Worm (Caenorhabditis elegans) whole organism, young adult: ENCODE data around the gene T08D10.4.

Experiments
- B0019.2 ChIP-seq: fragments of 200-800 bp; sonication (Bioruptor generic); conservative IDR thresholded peaks from 2 replicates; pipeline ENCODE4 v1.3.6; 2022; ENCODE audit warnings: missing genetic modification reagents, missing genetic modification characterization, missing compliant biosample characterization
- B0261.1 ChIP-seq: sonication (generic microtip); optimal IDR thresholded peaks from 2 replicates; lab custom pipeline; 2016; ENCODE audit warnings: mild to moderate bottlenecking, missing genetic modification characterization, moderate library complexity, missing compliant biosample characterization
- F23B12.7 ChIP-seq: sonication (generic microtip); optimal IDR thresholded peaks from 2 replicates; lab custom pipeline; 2017; ENCODE audit warnings: missing genetic modification characterization, mild to moderate bottlenecking, missing compliant biosample characterization, antibody characterized with exemption, moderate library complexity; ENCODE audit not compliant: insufficient read depth
- F39B2.1 ChIP-seq: fragments of 200-800 bp; sonication (Bioruptor generic); IDR thresholded peaks from 2 replicates; pipeline ENCODE4 v1.3.6; 2022; ENCODE audit warnings: missing genetic modification reagents, missing genetic modification characterization, missing compliant biosample characterization
- K11D2.4 ChIP-seq: fragments of 200-800 bp; sonication (Bioruptor generic); IDR thresholded peaks from 2 replicates; pipeline ENCODE4 v1.3.6; 2022; ENCODE audit warnings: missing genetic modification reagents, missing genetic modification characterization, missing compliant biosample characterization
- T07F8.4 ChIP-seq: sonication (generic microtip); optimal IDR thresholded peaks from 2 replicates; lab custom pipeline; 2016; ENCODE audit warnings: mild to moderate bottlenecking, missing genetic modification characterization, moderate library complexity, missing compliant biosample characterization
- Y53F4B.3 ChIP-seq: fragments of 200-800 bp; sonication (Bioruptor generic); IDR thresholded peaks from 2 replicates; pipeline ENCODE4 v1.3.6; 2022; ENCODE audit warnings: missing genetic modification reagents, missing genetic modification characterization, missing compliant biosample characterization
- Y79H2A.3 ChIP-seq: fragments of 200-800 bp; sonication (Bioruptor generic); conservative IDR thresholded peaks from 2 replicates; pipeline ENCODE4 v1.3.6; 2022; ENCODE audit warnings: missing genetic modification reagents, missing genetic modification characterization, missing compliant biosample characterization
- Y95B8A.8 ChIP-seq: fragments of 200-800 bp; sonication (Bioruptor generic); IDR thresholded peaks from 2 replicates; pipeline ENCODE4 v1.3.6; 2022; ENCODE audit warnings: missing genetic modification reagents, missing genetic modification characterization, missing compliant biosample characterization
- ama-1 ChIP-seq, 3 experiments: fragments of 150-350 bp in 1 of 3; sonication (generic microtip) in 2 of 3; optimal IDR thresholded peaks; 2 replicates each; lab custom pipeline; 2014 to 2018; ENCODE audit warnings: missing biosample characterization in 2 of 3, missing genetic modification characterization in 2 of 3, missing genetic modification reagents in 2 of 3
- attf-6 ChIP-seq: fragments of 200-800 bp; sonication (Bioruptor generic); IDR thresholded peaks from 2 replicates; pipeline ENCODE4 v1.3.6; 2022; ENCODE audit warnings: missing genetic modification reagents, missing genetic modification characterization, missing compliant biosample characterization
- cebp-1 ChIP-seq, 2 experiments: fragments of 200-800 bp in 1 of 2; sonication (Bioruptor generic) in 1 of 2; sonication (generic microtip) in 1 of 2; IDR thresholded peaks in 1 of 2; optimal IDR thresholded peaks in 1 of 2; 2 replicates each; pipeline versions ENCODE4 v1.3.6 to Lab custom; 2017 to 2022; ENCODE audit warnings: missing compliant biosample characterization in 2 of 2, missing genetic modification characterization in 2 of 2, mild to moderate bottlenecking in 1 of 2, missing genetic modification reagents in 1 of 2, moderate library complexity in 1 of 2
- ceh-40 ChIP-seq: fragments of 200-800 bp; sonication (Bioruptor generic); IDR thresholded peaks from 2 replicates; pipeline ENCODE4 v1.3.6; 2022; ENCODE audit warnings: missing genetic modification characterization, missing compliant biosample characterization
- ceh-58 ChIP-seq: fragments of 200-800 bp; sonication (Bioruptor generic); IDR thresholded peaks from 2 replicates; pipeline ENCODE4 v1.3.6; 2022; ENCODE audit warnings: missing genetic modification characterization, missing compliant biosample characterization
- die-1 ChIP-seq: sonication (generic microtip); optimal IDR thresholded peaks from 2 replicates; lab custom pipeline; 2016; ENCODE audit warnings: missing genotype, mild to moderate bottlenecking, missing genetic modification characterization, missing compliant biosample characterization
- dox-1 ChIP-seq: fragments of 200-800 bp; sonication (Bioruptor generic); IDR thresholded peaks from 2 replicates; pipeline ENCODE4 v1.3.6; 2022; ENCODE audit warnings: missing genetic modification reagents, missing genetic modification characterization, missing compliant biosample characterization
- him-1 ChIP-seq: sonication (generic microtip); optimal IDR thresholded peaks from 2 replicates; lab custom pipeline; 2016; ENCODE audit warnings: missing genotype, missing genetic modification reagents, missing genetic modification characterization, missing compliant biosample characterization
- hlh-12 ChIP-seq: sonication (generic microtip); optimal IDR thresholded peaks from 2 replicates; lab custom pipeline; 2016; ENCODE audit warnings: missing genetic modification characterization, missing compliant biosample characterization
- hmg-1.2 ChIP-seq: fragments of 200-800 bp; sonication (Bioruptor generic); IDR thresholded peaks from 2 replicates; pipeline ENCODE4 v1.3.6; 2022; ENCODE audit warnings: missing genetic modification reagents, missing genetic modification characterization, missing compliant biosample characterization
- lag-1 ChIP-seq: fragments of 200-800 bp; sonication (Bioruptor generic); IDR thresholded peaks from 2 replicates; pipeline ENCODE4 v1.3.6; 2022; ENCODE audit warnings: missing genetic modification reagents, missing genetic modification characterization, missing compliant biosample characterization
- lin-26 ChIP-seq: fragments of 200-800 bp; sonication (Bioruptor generic); IDR thresholded peaks from 2 replicates; pipeline ENCODE4 v1.3.6; 2022; ENCODE audit warnings: missing genetic modification reagents, missing genetic modification characterization, missing compliant biosample characterization
- lin-35 ChIP-seq, 3 experiments: fragments of 150-350 bp in 2 of 3; sonication (generic microtip) in 1 of 3; optimal IDR thresholded peaks; 2 replicates each; lab custom pipeline; 2014 to 2018; ENCODE audit warnings: missing biosample characterization in 3 of 3, missing genetic modification characterization in 3 of 3, missing genetic modification reagents in 3 of 3
- lin-40 ChIP-seq: sonication (generic microtip); optimal IDR thresholded peaks from 2 replicates; lab custom pipeline; 2016; ENCODE audit warnings: missing genetic modification characterization, mild to moderate bottlenecking, missing compliant biosample characterization, missing genotype, missing genetic modification reagents
- lin-54 ChIP-seq: fragments of 200-800 bp; sonication (Bioruptor generic); optimal IDR thresholded peaks from 2 replicates; lab custom pipeline; 2018; ENCODE audit warnings: mild to moderate bottlenecking, missing genetic modification characterization, missing compliant biosample characterization
- madf-6 ChIP-seq: fragments of 200-800 bp; sonication (Bioruptor generic); IDR thresholded peaks from 2 replicates; pipeline ENCODE4 v1.3.6; 2022; ENCODE audit warnings: missing genetic modification reagents, missing genetic modification characterization, missing compliant biosample characterization
- mcd-1 ChIP-seq: fragments of 200-800 bp; sonication (Bioruptor generic); IDR thresholded peaks from 2 replicates; pipeline ENCODE4 v1.3.6; 2022; ENCODE audit warnings: missing genetic modification reagents, missing genetic modification characterization, missing compliant biosample characterization
- mxl-1 ChIP-seq: sonication (generic microtip); optimal IDR thresholded peaks from 2 replicates; lab custom pipeline; 2016; ENCODE audit warnings: missing genetic modification characterization, missing compliant biosample characterization
- nfya-2 ChIP-seq: fragments of 200-800 bp; sonication (Bioruptor generic); IDR thresholded peaks from 2 replicates; pipeline ENCODE4 v1.3.6; 2022; ENCODE audit warnings: missing genetic modification reagents, missing genetic modification characterization, missing compliant biosample characterization
- nfyb-1 ChIP-seq: fragments of 200-800 bp; sonication (Bioruptor generic); IDR thresholded peaks from 2 replicates; pipeline ENCODE4 v1.3.6; 2022; ENCODE audit warnings: missing genetic modification reagents, missing genetic modification characterization, missing compliant biosample characterization
- nhr-80 ChIP-seq: sonication (generic microtip); optimal IDR thresholded peaks from 2 replicates; lab custom pipeline; 2016; ENCODE audit warnings: missing genetic modification characterization, missing compliant biosample characterization
- pbrm-1 ChIP-seq: fragments of 200-800 bp; sonication (Bioruptor generic); IDR thresholded peaks from 2 replicates; pipeline ENCODE4 v1.3.6; 2022; ENCODE audit warnings: missing genetic modification reagents, missing genetic modification characterization, missing compliant biosample characterization
- rcor-1 ChIP-seq: fragments of 200-800 bp; sonication (Bioruptor generic); IDR thresholded peaks from 2 replicates; pipeline ENCODE4 v1.3.6; 2022; ENCODE audit warnings: missing genetic modification reagents, missing genetic modification characterization, missing compliant biosample characterization
- rec-8 ChIP-seq, 2 experiments: sonication (generic microtip); optimal IDR thresholded peaks; 2 replicates each; lab custom pipeline; 2016; ENCODE audit warnings: mild to moderate bottlenecking in 2 of 2, missing genetic modification characterization in 2 of 2, missing genetic modification reagents in 2 of 2, missing genotype in 2 of 2, missing biosample characterization in 1 of 2, missing compliant biosample characterization in 1 of 2, moderate library complexity in 1 of 2
- rpc-1 ChIP-seq, 2 experiments: fragments of 150-350 bp in 1 of 2; sonication (generic microtip) in 1 of 2; optimal IDR thresholded peaks; 2 replicates each; lab custom pipeline; 2014 to 2018; ENCODE audit warnings: missing biosample characterization in 1 of 2, missing genetic modification characterization in 1 of 2, missing genetic modification reagents in 1 of 2, missing genotype in 1 of 2
- snpc-1.3 ChIP-seq: sonication (generic microtip); optimal IDR thresholded peaks from 2 replicates; lab custom pipeline; 2017; ENCODE audit warnings: missing genetic modification characterization, mild to moderate bottlenecking, missing compliant biosample characterization, antibody characterized with exemption, moderate library complexity, missing genotype, missing genetic modification reagents; ENCODE audit not compliant: insufficient read depth
- snpc-4 ChIP-seq, 5 experiments: fragments of 150-350 bp in 1 of 5; sonication (generic microtip) in 4 of 5; optimal IDR thresholded peaks; 2 replicates each; lab custom pipeline; 2014 to 2018; ENCODE audit warnings: missing genetic modification characterization in 5 of 5, missing biosample characterization in 3 of 5, antibody characterized with exemption in 2 of 5, mild to moderate bottlenecking in 2 of 5, missing compliant biosample characterization in 2 of 5, missing genotype in 2 of 5, moderate library complexity in 2 of 5, missing genetic modification reagents in 1 of 5
- somi-1 ChIP-seq: fragments of 200-800 bp; sonication (Bioruptor generic); optimal IDR thresholded peaks from 2 replicates; lab custom pipeline; 2018; ENCODE audit warnings: mild to moderate bottlenecking, missing genetic modification characterization, missing compliant biosample characterization
- sptf-2 ChIP-seq: fragments of 200-800 bp; sonication (Bioruptor generic); optimal IDR thresholded peaks from 2 replicates; lab custom pipeline; 2018; ENCODE audit warnings: mild to moderate bottlenecking, missing genetic modification characterization, missing compliant biosample characterization
- tbp1 ChIP-seq: fragments of 200-800 bp; sonication (Bioruptor generic); optimal IDR thresholded peaks from 2 replicates; lab custom pipeline; 2018; ENCODE audit warnings: mild to moderate bottlenecking, missing genetic modification characterization, missing compliant biosample characterization
- tbx-9 ChIP-seq: sonication (generic microtip); optimal IDR thresholded peaks from 2 replicates; lab custom pipeline; 2016; ENCODE audit warnings: borderline replicate concordance, missing genetic modification characterization, inconsistent platforms, missing compliant biosample characterization
- unc-130 ChIP-seq: sonication (generic microtip); optimal IDR thresholded peaks from 2 replicates; lab custom pipeline; 2016; ENCODE audit warnings: missing genetic modification reagents, missing genetic modification characterization, missing compliant biosample characterization
- zim-3 ChIP-seq: sonication (generic microtip); optimal IDR thresholded peaks from 2 replicates; lab custom pipeline; 2017; ENCODE audit warnings: mild to moderate bottlenecking, missing genetic modification characterization, moderate library complexity, missing compliant biosample characterization
- ztf-18 ChIP-seq: sonication (generic microtip); optimal IDR thresholded peaks from 2 replicates; lab custom pipeline; 2016; ENCODE audit warnings: missing genotype, mild to moderate bottlenecking, missing genetic modification characterization, missing compliant biosample characterization
- ztf-25 ChIP-seq: fragments of 200-800 bp; sonication (Bioruptor generic); IDR thresholded peaks from 2 replicates; pipeline ENCODE4 v1.3.6; 2022; ENCODE audit warnings: missing genetic modification reagents, missing genetic modification characterization, missing compliant biosample characterization
- ztf-26 ChIP-seq: sonication (generic microtip); optimal IDR thresholded peaks from 2 replicates; lab custom pipeline; 2017; ENCODE audit warnings: missing genetic modification characterization, missing compliant biosample characterization

The T08D10.4 gene

ce11 chrX:11993327-11993726, 40.2 kb upstream of the T08D10.4 start (continued):
- TF ChIP-seq ztf-25 (GFP tag; lab: Robert Waterston, UW) (no peak), ztf-18 (tag; lab: Kevin White, UChicago) (peak; percentile 56), somi-1 (GFP tag; lab: Kevin White, UChicago) (no peak), Y79H2A.3 (no peak), hmg-1.2 (GFP tag; lab: Robert Waterston, UW) (peak; percentile 35), nfya-2 (GFP tag; lab: Robert Waterston, UW) (0 out of 2 replicates have a peak, but pooled peaks have one; percentile 47), T07F8.4 (no peak), madf-6 (no peak; the same call in 1 of the 2 replicates), ama-1 (optimal IDR thresholded peaks at IDR 0.05; lab: Kevin White, UChicago) (no peak), ama-1 (GFP tag; optimal IDR thresholded peaks at IDR 0.05; lab: Kevin White, UChicago) (no peak), B0019.2 (GFP tag; lab: Robert Waterston, UW) (no peak), lag-1 (GFP tag; lab: Robert Waterston, UW) (no peak), rcor-1 (GFP tag; lab: Robert Waterston, UW) (peak; percentile 54), zim-3 (tag; lab: Kevin White, UChicago) (peak; percentile 63), ceh-58 (no peak), F39B2.1 (GFP tag; lab: Robert Waterston, UW) (no peak), F23B12.7 (no peak), pbrm-1 (peak; percentile 83), lin-40 (peak; percentile 10), K11D2.4 (GFP tag; lab: Robert Waterston, UW) (no peak), nhr-80 (tag; lab: Kevin White, UChicago) (no peak), mcd-1 (GFP tag; lab: Robert Waterston, UW) (0 out of 2 replicates have a peak, but pooled peaks have one; percentile 20), rpc-1 (optimal IDR thresholded peaks at IDR 0.05; lab: Kevin White, UChicago) (peak; percentile 70), rpc-1 (tag; optimal IDR thresholded peaks at IDR 0.05; lab: Kevin White, UChicago) (peak; percentile 81), Y95B8A.8 (GFP tag; lab: Robert Waterston, UW) (no peak), ceh-40 (0 out of 2 replicates have a peak, but pooled peaks have one; percentile 41), snpc-1.3 (peak; percentile 22), him-1 (peak; percentile 56), nfyb-1 (GFP tag; lab: Robert Waterston, UW) (0 out of 2 replicates have a peak, but pooled peaks have one; percentile 32), attf-6 (GFP tag; lab: Robert Waterston, UW) (no peak), cebp-1 (GFP tag; IDR thresholded peaks at IDR 0.05; lab: Robert Waterston, UW) (no peak), cebp-1 (tag; optimal IDR thresholded peaks at IDR 0.05; lab: Kevin White, UChicago) (no peak), lin-54 (GFP tag; lab: Kevin White, UChicago) (no peak), snpc-4 (GFP tag; optimal IDR thresholded peaks at IDR 0.05; lab: Kevin White, UChicago) (no peak), snpc-4 (tag; optimal IDR thresholded peaks at IDR 0.05; lab: Kevin White, UChicago) (peak in 3 of 4 experiments; percentile 32 to 75 (median 34)), sptf-2 (GFP tag; lab: Kevin White, UChicago) (no peak), mxl-1 (tag; lab: Kevin White, UChicago) (peak; percentile 23), ztf-26 (tag; lab: Kevin White, UChicago) (no peak), die-1 (tag; lab: Kevin White, UChicago) (peak; percentile 59), lin-26 (GFP tag; lab: Robert Waterston, UW) (peak; percentile 79), tbx-9 (no peak), rec-8 (tag; optimal IDR thresholded peaks at IDR 0.05; lab: Kevin White, UChicago) (peak in 1 of 2 experiments; percentile 33), B0261.1 (tag; lab: Kevin White, UChicago) (peak; percentile 67), lin-35 (GFP tag; optimal IDR thresholded peaks at IDR 0.05; lab: Kevin White, UChicago) (peak in 1 of 3 experiments; percentile 24), dox-1 (GFP tag; lab: Robert Waterston, UW) (peak; percentile 63), hlh-12 (tag; lab: Kevin White, UChicago) (peak; percentile 35), tbp1 (peak; percentile 87), unc-130 (no peak), Y53F4B.3 (GFP tag; lab: Robert Waterston, UW) (no peak)
